Fruit fly (Drosophila melanogaster) whole organism, embryonic: ENCODE results near the gene Irbp.
A peak's percentile ranks its signal among the peaks of the same experiment; 100 is the strongest.

Experiments
- BEAF-32 ChIP-seq: fragments of 200-800 bp; sonication (Bioruptor generic); optimal IDR thresholded peaks from 3 replicates; lab custom pipeline; 2017; ENCODE audit warnings: missing biosample characterization, missing genetic modification characterization, mild to moderate bottlenecking, moderate library complexity, missing genetic modification reagents
- CG11504 ChIP-seq: fragments of 200-800 bp; sonication (Bioruptor generic); optimal IDR thresholded peaks from 3 replicates; lab custom pipeline; 2019; ENCODE audit warnings: missing biosample characterization, mild to moderate bottlenecking, missing genetic modification characterization, moderate library complexity
- CG12299 ChIP-seq: fragments of 200-800 bp; sonication (Bioruptor generic); optimal IDR thresholded peaks from 2 replicates; lab custom pipeline; 2018; ENCODE audit warnings: missing biosample characterization, mild to moderate bottlenecking, missing genetic modification characterization
- CG12659 ChIP-seq: fragments of 200-800 bp; sonication (Bioruptor generic); optimal IDR thresholded peaks from 3 replicates; lab custom pipeline; 2017; ENCODE audit warnings: mild to moderate bottlenecking, missing biosample characterization, missing genetic modification reagents, missing genetic modification characterization
- CG14667 ChIP-seq: fragments of 200-800 bp; sonication (Bioruptor generic); IDR thresholded peaks from 2 replicates; pipeline ENCODE4 v1.3.6; 2022; ENCODE audit warnings: missing biosample characterization, missing genetic modification characterization
- CG14860 ChIP-seq: fragments of 200-800 bp; sonication (Bioruptor generic); IDR thresholded peaks from 3 replicates; pipeline ENCODE4 v1.3.6; 2022; ENCODE audit warnings: missing biosample characterization, missing genetic modification characterization; ENCODE audit not compliant: partially characterized antibody
- CG1602 ChIP-seq: fragments of 200-800 bp; sonication (Bioruptor generic); optimal IDR thresholded peaks from 3 replicates; lab custom pipeline; 2016; ENCODE audit warnings: missing biosample characterization, missing genetic modification characterization
- CG1603 ChIP-seq: fragments of 200-800 bp; sonication (Bioruptor generic); optimal IDR thresholded peaks from 2 replicates; lab custom pipeline; 2019; ENCODE audit warnings: missing biosample characterization, mild to moderate bottlenecking, missing genetic modification characterization, moderate library complexity
- CG16863 ChIP-seq: fragments of 200-800 bp; sonication (Bioruptor generic); optimal IDR thresholded peaks from 3 replicates; lab custom pipeline; 2016; ENCODE audit warnings: missing biosample characterization, missing genetic modification characterization
- CG17328 ChIP-seq: fragments of 200-800 bp; sonication (Bioruptor generic); IDR thresholded peaks from 2 replicates; pipeline ENCODE4 v1.3.6; 2022; ENCODE audit warnings: missing biosample characterization, missing genetic modification characterization
- CG2116 ChIP-seq: fragments of 200-800 bp; sonication (Bioruptor generic); optimal IDR thresholded peaks from 3 replicates; lab custom pipeline; 2018; ENCODE audit warnings: missing biosample characterization, mild to moderate bottlenecking, missing genetic modification characterization
- CG34224 ChIP-seq: fragments of 200-800 bp; sonication (Bioruptor generic); IDR thresholded peaks from 3 replicates; pipeline ENCODE4 v1.3.6; 2022; ENCODE audit warnings: missing biosample characterization, missing genetic modification characterization; ENCODE audit not compliant: partially characterized antibody
- CG3838 ChIP-seq: fragments of 200-800 bp; sonication (Bioruptor generic); optimal IDR thresholded peaks from 3 replicates; lab custom pipeline; 2016; ENCODE audit warnings: missing biosample characterization, missing genetic modification characterization
- CG4617 ChIP-seq: fragments of 200-800 bp; sonication (Bioruptor generic); optimal IDR thresholded peaks from 3 replicates; lab custom pipeline; 2016; ENCODE audit warnings: missing biosample characterization, missing genetic modification characterization, borderline replicate concordance
- CG4730 ChIP-seq: fragments of 200-800 bp; sonication (Bioruptor generic); IDR thresholded peaks from 2 replicates; pipeline ENCODE4 v1.3.6; 2022; ENCODE audit warnings: missing biosample characterization, missing genetic modification characterization
- CG5245 ChIP-seq: fragments of 200-800 bp; sonication (Bioruptor generic); optimal IDR thresholded peaks from 3 replicates; lab custom pipeline; 2016; ENCODE audit warnings: missing biosample characterization, missing genetic modification characterization
- CG6683 ChIP-seq: fragments of 200-800 bp; sonication (Bioruptor generic); optimal IDR thresholded peaks from 2 replicates; lab custom pipeline; 2017; ENCODE audit warnings: missing biosample characterization, mild to moderate bottlenecking, missing genetic modification characterization, missing genetic modification reagents
- CG9932 ChIP-seq: fragments of 200-800 bp; sonication (Bioruptor generic); IDR thresholded peaks from 2 replicates; pipeline ENCODE4 v1.3.6; 2022; ENCODE audit warnings: missing biosample characterization, missing genetic modification characterization
- CTCF ChIP-seq: fragments of 200-800 bp; sonication (Bioruptor generic); optimal IDR thresholded peaks from 2 replicates; lab custom pipeline; 2017; ENCODE audit warnings: missing biosample characterization, mild to moderate bottlenecking, missing genetic modification characterization, moderate library complexity
- D ChIP-seq, 2 experiments: fragments of 200-800 bp in 1 of 2; fragments of >200 bp in 1 of 2; sonication (Bioruptor generic) in 1 of 2; optimal IDR thresholded peaks; 2 replicates in 1 of 2; 3 replicates in 1 of 2; lab custom pipeline; 2017; ENCODE audit warnings: mild to moderate bottlenecking in 1 of 2, missing biosample characterization in 1 of 2, missing genetic modification characterization in 1 of 2, missing genetic modification reagents in 1 of 2
- D19A ChIP-seq: fragments of 200-800 bp; optimal IDR thresholded peaks from 3 replicates; lab custom pipeline; 2019; ENCODE audit warnings: missing biosample characterization, mild to moderate bottlenecking, missing genetic modification characterization, moderate library complexity
- Dfd ChIP-seq, 2 experiments: fragments of >200 bp; optimal IDR thresholded peaks; 2 replicates each; lab custom pipeline; 2017; ENCODE audit warnings: missing biosample characterization in 2 of 2, missing genetic modification characterization in 2 of 2
- H15 ChIP-seq: fragments of 200-800 bp; sonication (Bioruptor generic); IDR thresholded peaks from 3 replicates; pipeline ENCODE4 v1.3.6; 2022; ENCODE audit warnings: missing biosample characterization, missing genetic modification characterization
- Hand ChIP-seq: fragments of 200-800 bp; sonication (Bioruptor generic); optimal IDR thresholded peaks from 2 replicates; lab custom pipeline; 2017; ENCODE audit warnings: mild to moderate bottlenecking, missing biosample characterization, missing genetic modification reagents, missing genetic modification characterization
- Hr3 ChIP-seq: fragments of 200-800 bp; sonication (Bioruptor generic); optimal IDR thresholded peaks from 3 replicates; lab custom pipeline; 2016; ENCODE audit warnings: missing biosample characterization, missing genetic modification characterization
- MESR4 ChIP-seq: fragments of 200-800 bp; sonication (Bioruptor generic); optimal IDR thresholded peaks from 2 replicates; lab custom pipeline; 2018; ENCODE audit warnings: missing biosample characterization, mild to moderate bottlenecking, missing genetic modification characterization, moderate library complexity
- PHDP ChIP-seq: fragments of 200-800 bp; sonication (Bioruptor generic); optimal IDR thresholded peaks from 3 replicates; lab custom pipeline; 2018; ENCODE audit warnings: missing biosample characterization, mild to moderate bottlenecking, missing genetic modification characterization, moderate library complexity
- Ptx1 ChIP-seq: fragments of 200-800 bp; sonication (Bioruptor generic); IDR thresholded peaks from 2 replicates; pipeline ENCODE4 v1.3.6; 2022; ENCODE audit warnings: missing biosample characterization, missing genetic modification characterization
- Scr ChIP-seq: fragments of 200-800 bp; sonication (Bioruptor generic); IDR thresholded peaks from 2 replicates; pipeline ENCODE4 v1.3.6; 2022; ENCODE audit warnings: missing biosample characterization, missing genetic modification characterization; ENCODE audit not compliant: partially characterized antibody
- amos ChIP-seq: fragments of 200-800 bp; sonication (Bioruptor generic); IDR thresholded peaks from 2 replicates; pipeline ENCODE4 v1.3.6; 2022; ENCODE audit warnings: missing biosample characterization, missing genetic modification characterization; ENCODE audit not compliant: partially characterized antibody
- ato ChIP-seq: fragments of 200-800 bp; sonication (Bioruptor generic); IDR thresholded peaks from 2 replicates; pipeline ENCODE4 v1.3.6; 2022; ENCODE audit warnings: missing biosample characterization, missing genetic modification characterization; ENCODE audit not compliant: partially characterized antibody
- bbx ChIP-seq: fragments of 200-800 bp; sonication (Bioruptor generic); IDR thresholded peaks from 2 replicates; pipeline ENCODE4 v1.3.6; 2022; ENCODE audit warnings: missing biosample characterization, missing genetic modification characterization; ENCODE audit not compliant: partially characterized antibody
- bcd ChIP-seq: fragments of 200-800 bp; sonication (Bioruptor generic); optimal IDR thresholded peaks from 2 replicates; lab custom pipeline; 2017; ENCODE audit warnings: missing biosample characterization, mild to moderate bottlenecking, missing genetic modification characterization
- disco-r ChIP-seq: fragments of 200-800 bp; sonication (Bioruptor generic); optimal IDR thresholded peaks from 2 replicates; lab custom pipeline; 2016; ENCODE audit warnings: missing biosample characterization, missing genetic modification characterization
- fd102C ChIP-seq: fragments of 200-800 bp; sonication (Bioruptor generic); optimal IDR thresholded peaks from 2 replicates; lab custom pipeline; 2018; ENCODE audit warnings: missing biosample characterization, mild to moderate bottlenecking, missing genetic modification characterization, moderate library complexity
- grau ChIP-seq: fragments of 200-800 bp; optimal IDR thresholded peaks from 3 replicates; lab custom pipeline; 2019; ENCODE audit warnings: missing biosample characterization, mild to moderate bottlenecking, missing genetic modification characterization, moderate library complexity
- hkb ChIP-seq, 2 experiments: fragments of 200-800 bp in 1 of 2; fragments of >200 bp in 1 of 2; sonication (Bioruptor generic) in 1 of 2; IDR thresholded peaks in 1 of 2; optimal IDR thresholded peaks in 1 of 2; 2 replicates each; pipeline versions ENCODE4 v1.3.6 to Lab custom; 2017 to 2022; ENCODE audit warnings: missing biosample characterization in 1 of 2, missing genetic modification characterization in 1 of 2
- knrl ChIP-seq: fragments of 200-800 bp; sonication (Bioruptor generic); IDR thresholded peaks from 3 replicates; pipeline ENCODE4 v1.3.6; 2022; ENCODE audit warnings: missing biosample characterization, missing genetic modification characterization; ENCODE audit not compliant: partially characterized antibody
- pan ChIP-seq, 4 experiments: fragments of >200 bp in 3 of 4; fragments of 200-800 bp in 1 of 4; sonication (Bioruptor generic) in 1 of 4; optimal IDR thresholded peaks in 3 of 4; IDR thresholded peaks in 1 of 4; 2 replicates each; pipeline versions ENCODE4 v1.3.6 to Lab custom; 2017 to 2022; ENCODE audit warnings: missing biosample characterization in 2 of 4, missing genetic modification characterization in 2 of 4, mixed read lengths in 1 of 4
- pb ChIP-seq: fragments of 200-800 bp; sonication (Bioruptor generic); optimal IDR thresholded peaks from 3 replicates; lab custom pipeline; 2016; ENCODE audit warnings: missing biosample characterization, missing genetic modification characterization
- ro ChIP-seq: fragments of 200-800 bp; sonication (Bioruptor generic); IDR thresholded peaks from 2 replicates; pipeline ENCODE4 v1.3.6; 2022; ENCODE audit warnings: missing biosample characterization, missing genetic modification characterization
- slbo ChIP-seq: fragments of 200-800 bp; sonication (Bioruptor generic); IDR thresholded peaks from 2 replicates; pipeline ENCODE4 v1.3.6; 2022; ENCODE audit warnings: missing biosample characterization, missing genetic modification characterization
- slou ChIP-seq: fragments of 200-800 bp; sonication (Bioruptor generic); optimal IDR thresholded peaks from 3 replicates; lab custom pipeline; 2016; ENCODE audit warnings: missing biosample characterization, missing genetic modification characterization
- stc ChIP-seq: fragments of 200-800 bp; sonication (Bioruptor generic); IDR thresholded peaks from 2 replicates; pipeline ENCODE4 v1.3.6; 2022; ENCODE audit warnings: missing biosample characterization, missing genetic modification characterization
- sug ChIP-seq: fragments of 200-800 bp; optimal IDR thresholded peaks from 2 replicates; lab custom pipeline; 2019; ENCODE audit warnings: missing biosample characterization, mild to moderate bottlenecking, missing genetic modification characterization, moderate library complexity
- tin ChIP-seq: fragments of 200-800 bp; sonication (Bioruptor generic); optimal IDR thresholded peaks from 3 replicates; lab custom pipeline; 2016; ENCODE audit warnings: missing biosample characterization, missing genetic modification characterization
- tup ChIP-seq: fragments of 200-800 bp; sonication (Bioruptor generic); optimal IDR thresholded peaks from 2 replicates; lab custom pipeline; 2016; ENCODE audit warnings: missing biosample characterization, mild to moderate bottlenecking, missing genetic modification characterization, moderate library complexity
- vnd ChIP-seq: fragments of 200-800 bp; sonication (Bioruptor generic); IDR thresholded peaks from 3 replicates; pipeline ENCODE4 v1.3.6; 2022; ENCODE audit warnings: missing biosample characterization, missing genetic modification characterization; ENCODE audit not compliant: partially characterized antibody
- zfh2 ChIP-seq: fragments of 200-800 bp; sonication (Bioruptor generic); optimal IDR thresholded peaks from 2 replicates; lab custom pipeline; 2016; ENCODE audit warnings: missing biosample characterization, missing genetic modification characterization

Gene Irbp

dm6 chr3R:11437528-11437927 is 27.7 kb downstream of the Irbp start, which contains the start of gene CG17230 (continued):
- TF ChIP-seq Scr (GFP tag; lab: Robert Waterston, UW) (peak; percentile 73), MESR4 (peak; percentile 32), CG12659 (GFP tag; lab: Kevin White, UChicago) (peak; percentile 16), CG12299 (tag; lab: Kevin White, UChicago) (no peak), CG4730 (GFP tag; lab: Robert Waterston, UW) (no peak), stc (GFP tag; lab: Robert Waterston, UW) (no peak), pan (optimal IDR thresholded peaks at IDR 0.05; lab: Kevin White, UChicago) (no peak), pan (GFP tag; optimal IDR thresholded peaks at IDR 0.05 in 1 of 2, IDR thresholded peaks at IDR 0.05 in 1 of 2) (no peak), PHDP (tag; lab: Kevin White, UChicago) (no peak), zfh2 (GFP tag; lab: Kevin White, UChicago) (no peak), bbx (GFP tag; lab: Robert Waterston, UW) (peak; percentile 84), tup (GFP tag; lab: Kevin White, UChicago) (no peak), D19A (tag; lab: Kevin White, UChicago) (no peak), ato (GFP tag; lab: Robert Waterston, UW) (0 out of 2 replicates have a peak, but pooled peaks have one; percentile 37), grau (tag; lab: Kevin White, UChicago) (peak; percentile 14), hkb (optimal IDR thresholded peaks at IDR 0.05; lab: Kevin White, UChicago) (no peak), hkb (GFP tag; IDR thresholded peaks at IDR 0.05; lab: Robert Waterston, UW) (no peak), slou (GFP tag; lab: Kevin White, UChicago) (no peak), Dfd (GFP tag; optimal IDR thresholded peaks at IDR 0.05; lab: Kevin White, UChicago) (no peak), CG4617 (GFP tag; lab: Kevin White, UChicago) (peak; percentile 60), CG17328 (GFP tag; lab: Robert Waterston, UW) (0 out of 2 replicates have a peak, but pooled peaks have one; percentile 9), CTCF (peak; percentile 75), bcd (GFP tag; lab: Kevin White, UChicago) (no peak), H15 (no peak), fd102C (GFP tag; lab: Kevin White, UChicago) (no peak), amos (GFP tag; lab: Robert Waterston, UW) (peak; percentile 89), vnd (peak; percentile 73), slbo (peak; percentile 10; the same call in 1 of the 2 replicates), CG34224 (peak; percentile 77), CG6683 (no peak), knrl (peak; percentile 80), CG14860 (GFP tag; lab: Robert Waterston, UW) (peak; percentile 72; the same call in 2 of the 3 replicates), CG5245 (no peak), CG3838 (GFP tag; lab: Kevin White, UChicago) (peak; percentile 72), sug (tag; lab: Kevin White, UChicago) (peak; percentile 18), tin (GFP tag; lab: Kevin White, UChicago) (no peak), disco-r (GFP tag; lab: Kevin White, UChicago) (no peak), BEAF-32 (GFP tag; lab: Kevin White, UChicago) (peak; percentile 81), CG11504 (tag; lab: Kevin White, UChicago) (peak; percentile 31), CG9932 (peak; percentile 16; the same call in 1 of the 2 replicates), CG16863 (GFP tag; lab: Kevin White, UChicago) (no peak), ro (no peak), CG1603 (peak; percentile 38), CG14667 (GFP tag; lab: Robert Waterston, UW) (no peak), D (optimal IDR thresholded peaks at IDR 0.05; lab: Kevin White, UChicago) (no peak), D (GFP tag; optimal IDR thresholded peaks at IDR 0.05; lab: Kevin White, UChicago) (no peak), Hr3 (no peak), Hand (no peak), Ptx1 (no peak), pb (no peak), CG1602 (no peak), CG2116 (GFP tag; lab: Kevin White, UChicago) (peak; percentile 25)
